Worm (Caenorhabditis elegans): ENCODE measurements around the gene rif-1.2.

DNA sequence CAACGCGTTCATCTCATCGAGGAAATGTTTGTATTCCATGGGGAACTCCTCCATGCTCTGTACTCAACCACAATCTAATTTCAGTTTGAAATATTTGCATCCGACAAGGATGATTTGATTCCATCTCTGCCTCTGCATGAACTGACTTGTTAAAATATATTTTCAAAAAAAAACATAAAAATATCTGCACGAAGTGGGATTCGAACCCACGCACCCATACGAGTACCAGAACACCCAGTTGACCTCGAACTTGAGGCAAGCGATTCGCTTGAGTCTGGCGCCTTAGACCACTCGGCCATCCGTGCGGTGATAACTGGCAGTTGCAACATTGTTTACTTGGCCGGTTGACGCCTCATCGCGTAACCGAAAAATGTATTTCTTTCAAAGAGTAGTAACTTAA lies 23.4 kb downstream of the rif-1.2 start:
- TF ChIP-seq skn-1 (tag; optimal IDR thresholded peaks at IDR 0.05): no peak
- no peak for TF ChIP-seq irx-1 (tag; optimal IDR thresholded peaks at IDR 0.05)
- peak; percentile 6 for TF ChIP-seq tbx-2 (tag; optimal IDR thresholded peaks at IDR 0.05)
- TF ChIP-seq nhr-76 (tag; optimal IDR thresholded peaks at IDR 0.05): no peak
- TF ChIP-seq snpc-4 (tag; optimal IDR thresholded peaks at IDR 0.05): no peak
- TF ChIP-seq nhr-237 (tag; optimal IDR thresholded peaks at IDR 0.05): no peak
- no peak for TF ChIP-seq nhr-84 (tag; optimal IDR thresholded peaks at IDR 0.05)
- no peak for TF ChIP-seq F16B12.6 (tag; optimal IDR thresholded peaks at IDR 0.05)
- TF ChIP-seq aly-2 (tag; optimal IDR thresholded peaks at IDR 0.05): no peak
- no peak for TF ChIP-seq pqm-1 (tag; optimal IDR thresholded peaks at IDR 0.05)
